Fruit fly (Drosophila melanogaster): ENCODE data around the gene TwdlZ.

DNA sequence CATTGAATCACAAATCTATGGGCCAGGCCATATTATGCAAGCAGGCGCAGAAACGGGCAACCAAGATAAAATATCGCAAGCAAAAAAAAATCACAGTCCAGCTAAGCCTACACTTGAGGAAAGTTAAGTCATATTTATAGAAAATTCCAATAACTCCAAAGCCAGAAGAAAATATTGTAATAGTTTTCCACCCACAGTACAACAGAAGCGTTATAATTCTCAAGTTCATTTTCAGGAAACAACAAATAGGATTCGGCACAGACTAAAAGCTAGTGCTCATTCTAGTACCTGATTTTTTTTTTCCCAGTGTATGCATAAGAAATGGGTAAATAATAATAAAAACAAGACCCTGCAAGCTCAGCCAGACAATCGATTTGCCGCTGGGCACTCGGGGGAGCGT, 27.8 kb downstream of the TwdlZ start:
- TF ChIP-seq Met (GFP tag; optimal IDR thresholded peaks at IDR 0.05), result peak; percentile 10
- 0 out of 3 replicates have a peak, but pooled peaks have one; percentile 38 for TF ChIP-seq eg (GFP tag; IDR thresholded peaks at IDR 0.05)
- TF ChIP-seq Hr39 (GFP tag; optimal IDR thresholded peaks at IDR 0.05), result no peak
- TF ChIP-seq svp (GFP tag), result no peak
